Fruit fly (Drosophila melanogaster) whole organism: ENCODE data around the gene Osi23.

ENCODE experiments used
- CG8478 ChIP-seq: fragments of >200 bp; optimal IDR thresholded peaks from 2 replicates; lab custom pipeline; 2018; ENCODE audit warnings: inconsistent platforms
- Dll ChIP-seq: fragments of >200 bp; optimal IDR thresholded peaks from 2 replicates; lab custom pipeline; 2017
- EcR ChIP-seq, 2 experiments: fragments of >200 bp; optimal IDR thresholded peaks; 2 replicates each; lab custom pipeline; 2017; ENCODE audit warnings: missing biosample characterization in 2 of 2, missing genetic modification characterization in 2 of 2, missing genetic modification reagents in 2 of 2
- pan ChIP-seq: fragments of >200 bp; optimal IDR thresholded peaks from 2 replicates; lab custom pipeline; 2017
- psq ChIP-seq: fragments of >200 bp; optimal IDR thresholded peaks from 2 replicates; lab custom pipeline; 2017
- usp ChIP-seq: fragments of >200 bp; optimal IDR thresholded peaks from 2 replicates; lab custom pipeline; 2017; ENCODE audit warnings: missing biosample characterization, missing genetic modification characterization, mixed read lengths

The Osi23 gene

DNA sequence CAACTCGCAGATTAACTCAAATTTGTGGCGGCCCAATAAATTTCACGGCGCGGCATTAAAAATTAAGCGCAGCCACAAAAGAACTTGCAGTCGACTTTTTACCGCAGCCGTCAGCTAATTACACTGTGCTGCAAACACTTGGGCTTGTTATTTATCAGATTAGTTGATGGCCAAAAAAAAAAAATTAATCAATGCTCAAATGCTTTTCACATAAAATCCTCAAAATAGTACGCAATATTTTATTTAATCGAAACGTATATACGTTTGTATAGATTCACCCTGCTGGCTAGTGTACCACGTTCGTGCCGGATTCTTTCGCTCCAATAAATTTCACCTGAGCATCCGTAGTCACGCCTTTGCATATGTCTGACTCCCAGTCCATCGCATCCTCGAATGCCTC lies 31.1 kb downstream of the Osi23 start:
- TF ChIP-seq EcR (GFP tag; optimal IDR thresholded peaks at IDR 0.05; lab: Kevin White, UChicago) (no peak), Dll (lab: Kevin White, UChicago) (no peak), CG8478 (lab: Kevin White, UChicago) (no peak)

DNA sequence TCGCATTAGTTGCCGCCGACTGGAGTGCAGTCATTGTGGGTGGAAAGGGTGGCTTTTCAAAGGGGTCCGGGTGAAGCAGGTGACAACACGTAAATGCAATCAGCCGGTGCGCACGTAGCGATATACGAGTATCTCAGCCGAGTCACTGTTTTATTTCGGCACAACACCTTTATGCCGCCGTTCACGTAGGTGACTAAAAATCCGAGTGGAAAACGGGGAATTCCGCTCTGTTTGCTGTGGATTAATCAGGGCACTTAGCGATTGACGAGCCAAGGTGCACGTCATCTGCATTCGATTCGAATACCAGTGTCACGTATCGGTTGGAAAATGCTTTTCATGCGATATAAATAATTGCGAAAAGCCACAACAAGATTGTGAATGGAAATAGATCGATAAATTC lies 38.4 kb downstream of the Osi23 start:
- TF ChIP-seq pan (lab: Kevin White, UChicago): no peak
- TF ChIP-seq usp (GFP tag; lab: Kevin White, UChicago): no peak
- no peak for TF ChIP-seq CG8478 (lab: Kevin White, UChicago)
- no peak for TF ChIP-seq Dll (lab: Kevin White, UChicago)
- TF ChIP-seq psq (lab: Kevin White, UChicago): no peak
- TF ChIP-seq EcR (GFP tag; optimal IDR thresholded peaks at IDR 0.05; lab: Kevin White, UChicago): no peak
